Worm (Caenorhabditis elegans): ENCODE measurements around the gene pptr-1.

Gene pptr-1

ce11 chrV:16357253-16357652 lies at the start of gene pptr-1:
Gene pptr-1, plus strand, starts transcription at chrV:16357521.
- TF ChIP-seq tbx-37 (GFP tag; conservative IDR thresholded peaks at IDR 0.05) (no peak), scrt-1 (GFP tag; IDR thresholded peaks at IDR 0.05) (no peak), hmg-4 (GFP tag; optimal IDR thresholded peaks at IDR 0.05) (no peak), aly-1 (tag; optimal IDR thresholded peaks at IDR 0.05) (no peak), F13C5.2 (tag; optimal IDR thresholded peaks at IDR 0.05) (no peak)

ce11 chrV:16308343-16308742 lies 49.0 kb upstream of the pptr-1 start:
- TF ChIP-seq ama-1 (optimal IDR thresholded peaks at IDR 0.05) (no peak), B0310.2 (tag; optimal IDR thresholded peaks at IDR 0.05) (no peak), hmbx-1 (tag; optimal IDR thresholded peaks at IDR 0.05) (no peak), hnd-1 (tag; optimal IDR thresholded peaks at IDR 0.05) (no peak), hmg-4 (GFP tag; optimal IDR thresholded peaks at IDR 0.05) (no peak), ceh-36 (tag; optimal IDR thresholded peaks at IDR 0.05) (no peak)

ce11 chrV:16309523-16309922 lies 47.8 kb upstream of the pptr-1 start, which contains the start of gene oac-7:
Gene oac-7, plus strand, starts transcription at chrV:16309805.
- no peak for TF ChIP-seq aly-1 (tag; optimal IDR thresholded peaks at IDR 0.05)
- no peak for TF ChIP-seq hnd-1 (tag; optimal IDR thresholded peaks at IDR 0.05)
- no peak for TF ChIP-seq tra-4 (tag; optimal IDR thresholded peaks at IDR 0.05)
- TF ChIP-seq tbx-11 (GFP tag; IDR thresholded peaks at IDR 0.05) = no peak
- no peak for TF ChIP-seq ceh-13 (GFP tag; optimal IDR thresholded peaks at IDR 0.05)
- TF ChIP-seq F13C5.2 (tag; optimal IDR thresholded peaks at IDR 0.05) = no peak
- TF ChIP-seq ets-7 (tag; optimal IDR thresholded peaks at IDR 0.05) = no peak
- TF ChIP-seq flt-1 (GFP tag; IDR thresholded peaks at IDR 0.05) = no peak
- no peak for TF ChIP-seq hmg-4 (GFP tag; optimal IDR thresholded peaks at IDR 0.05)
- TF ChIP-seq pes-1 (GFP tag; IDR thresholded peaks at IDR 0.05) = no peak
- TF ChIP-seq hmbx-1 (tag; optimal IDR thresholded peaks at IDR 0.05) = no peak
- no peak for TF ChIP-seq B0310.2 (tag; optimal IDR thresholded peaks at IDR 0.05)
- no peak for TF ChIP-seq scrt-1 (GFP tag; IDR thresholded peaks at IDR 0.05)
- TF ChIP-seq ceh-36 (tag; optimal IDR thresholded peaks at IDR 0.05) = no peak
- TF ChIP-seq sea-1 (GFP tag; conservative IDR thresholded peaks at IDR 0.05) = no peak
- no peak for TF ChIP-seq tbx-37 (GFP tag; conservative IDR thresholded peaks at IDR 0.05)

ce11 chrV:16315004-16315403 lies 42.3 kb upstream of the pptr-1 start, which contains the start of gene str-214:
Gene str-214, plus strand, starts transcription at chrV:16315304.
- TF ChIP-seq ets-7 (tag; optimal IDR thresholded peaks at IDR 0.05) (no peak), ceh-13 (GFP tag; optimal IDR thresholded peaks at IDR 0.05) (no peak), hmbx-1 (tag; optimal IDR thresholded peaks at IDR 0.05) (no peak), tbx-11 (GFP tag; IDR thresholded peaks at IDR 0.05) (no peak), ama-1 (optimal IDR thresholded peaks at IDR 0.05) (no peak), aly-1 (tag; optimal IDR thresholded peaks at IDR 0.05) (no peak), tra-4 (tag; optimal IDR thresholded peaks at IDR 0.05) (no peak), B0310.2 (tag; optimal IDR thresholded peaks at IDR 0.05) (no peak), scrt-1 (GFP tag; IDR thresholded peaks at IDR 0.05) (no peak), hmg-4 (GFP tag; optimal IDR thresholded peaks at IDR 0.05) (no peak), pes-1 (GFP tag; IDR thresholded peaks at IDR 0.05) (no peak), F13C5.2 (tag; optimal IDR thresholded peaks at IDR 0.05) (no peak), flt-1 (GFP tag; IDR thresholded peaks at IDR 0.05) (no peak), tbx-37 (GFP tag; conservative IDR thresholded peaks at IDR 0.05) (no peak), sea-1 (GFP tag; conservative IDR thresholded peaks at IDR 0.05) (no peak), hnd-1 (tag; optimal IDR thresholded peaks at IDR 0.05) (no peak), ceh-36 (tag; optimal IDR thresholded peaks at IDR 0.05) (no peak)

- TF ChIP-seq tbx-11 (GFP tag; IDR thresholded peaks at IDR 0.05) = no peak
- no peak for TF ChIP-seq tra-4 (tag; optimal IDR thresholded peaks at IDR 0.05)
- no peak for TF ChIP-seq ets-7 (tag; optimal IDR thresholded peaks at IDR 0.05)
- TF ChIP-seq flt-1 (GFP tag; IDR thresholded peaks at IDR 0.05) = no peak
- TF ChIP-seq ama-1 (optimal IDR thresholded peaks at IDR 0.05) = no peak
- no peak for TF ChIP-seq B0310.2 (tag; optimal IDR thresholded peaks at IDR 0.05)
- TF ChIP-seq ceh-36 (tag; optimal IDR thresholded peaks at IDR 0.05) = no peak
- no peak for TF ChIP-seq hmbx-1 (tag; optimal IDR thresholded peaks at IDR 0.05)
- TF ChIP-seq scrt-1 (GFP tag; IDR thresholded peaks at IDR 0.05) = no peak
- no peak for TF ChIP-seq hnd-1 (tag; optimal IDR thresholded peaks at IDR 0.05)
- TF ChIP-seq tbx-37 (GFP tag; conservative IDR thresholded peaks at IDR 0.05) = no peak
- TF ChIP-seq sea-1 (GFP tag; conservative IDR thresholded peaks at IDR 0.05) = no peak
- no peak for TF ChIP-seq ceh-13 (GFP tag; optimal IDR thresholded peaks at IDR 0.05)
- TF ChIP-seq aly-1 (tag; optimal IDR thresholded peaks at IDR 0.05) = no peak
- no peak for TF ChIP-seq pes-1 (GFP tag; IDR thresholded peaks at IDR 0.05)
- TF ChIP-seq F13C5.2 (tag; optimal IDR thresholded peaks at IDR 0.05) = no peak
- TF ChIP-seq hmg-4 (GFP tag; optimal IDR thresholded peaks at IDR 0.05) = no peak
Measured at ce11 chrV:16317244-16317643, 40.1 kb upstream of the pptr-1 start, which contains the start of gene srh-180. Gene srh-180, plus strand, starts transcription at chrV:16317544.

- TF ChIP-seq ceh-13 (GFP tag; optimal IDR thresholded peaks at IDR 0.05) (no peak), scrt-1 (GFP tag; IDR thresholded peaks at IDR 0.05) (no peak), hmbx-1 (tag; optimal IDR thresholded peaks at IDR 0.05) (no peak), tbx-37 (GFP tag; conservative IDR thresholded peaks at IDR 0.05) (no peak), tra-4 (tag; optimal IDR thresholded peaks at IDR 0.05) (no peak), sea-1 (GFP tag; conservative IDR thresholded peaks at IDR 0.05) (no peak), ets-7 (tag; optimal IDR thresholded peaks at IDR 0.05) (no peak), F13C5.2 (tag; optimal IDR thresholded peaks at IDR 0.05) (no peak), ama-1 (optimal IDR thresholded peaks at IDR 0.05) (no peak), hnd-1 (tag; optimal IDR thresholded peaks at IDR 0.05) (no peak), aly-1 (tag; optimal IDR thresholded peaks at IDR 0.05) (no peak), flt-1 (GFP tag; IDR thresholded peaks at IDR 0.05) (no peak), ceh-36 (tag; optimal IDR thresholded peaks at IDR 0.05) (no peak), hmg-4 (GFP tag; optimal IDR thresholded peaks at IDR 0.05) (no peak), pes-1 (GFP tag; IDR thresholded peaks at IDR 0.05) (no peak), B0310.2 (tag; optimal IDR thresholded peaks at IDR 0.05) (no peak), tbx-11 (GFP tag; IDR thresholded peaks at IDR 0.05) (no peak)
Measured at ce11 chrV:16322155-16322554, 35.2 kb upstream of the pptr-1 start.

- TF ChIP-seq hmg-4 (GFP tag; optimal IDR thresholded peaks at IDR 0.05) (no peak), sea-1 (GFP tag; conservative IDR thresholded peaks at IDR 0.05) (no peak), hnd-1 (tag; optimal IDR thresholded peaks at IDR 0.05) (no peak), hmbx-1 (tag; optimal IDR thresholded peaks at IDR 0.05) (no peak), tbx-11 (GFP tag; IDR thresholded peaks at IDR 0.05) (no peak), B0310.2 (tag; optimal IDR thresholded peaks at IDR 0.05) (no peak), ceh-13 (GFP tag; optimal IDR thresholded peaks at IDR 0.05) (no peak), scrt-1 (GFP tag; IDR thresholded peaks at IDR 0.05) (no peak), ets-7 (tag; optimal IDR thresholded peaks at IDR 0.05) (no peak), ama-1 (optimal IDR thresholded peaks at IDR 0.05) (no peak), tbx-37 (GFP tag; conservative IDR thresholded peaks at IDR 0.05) (no peak), F13C5.2 (tag; optimal IDR thresholded peaks at IDR 0.05) (no peak), flt-1 (GFP tag; IDR thresholded peaks at IDR 0.05) (no peak), pes-1 (GFP tag; IDR thresholded peaks at IDR 0.05) (no peak), ceh-36 (tag; optimal IDR thresholded peaks at IDR 0.05) (no peak)
Measured at ce11 chrV:16328849-16329248, 28.5 kb upstream of the pptr-1 start, which contains the start of gene F57G8.7. Gene F57G8.7, plus strand, starts transcription at chrV:16329149.
